Worm (Caenorhabditis elegans): ENCODE data around the gene ndub-11.

DNA sequence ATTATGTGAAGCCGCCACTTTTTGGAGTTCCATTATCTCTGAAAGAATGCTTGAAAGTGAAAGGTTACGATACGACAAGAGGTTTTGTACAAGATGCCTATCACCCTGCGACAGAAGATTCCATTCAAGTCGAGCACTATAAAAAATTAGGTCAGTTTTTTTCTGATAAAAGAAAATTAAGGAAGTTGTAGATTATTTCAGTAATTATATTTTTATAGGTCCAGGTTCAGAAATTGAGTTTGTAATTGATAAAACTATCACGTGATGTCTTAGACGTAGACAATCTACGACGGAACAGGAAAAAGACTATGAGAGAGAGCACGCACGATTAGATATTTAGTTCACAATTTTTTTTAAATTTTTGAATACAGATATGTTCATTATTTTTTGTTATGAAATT, 30.0 kb upstream of the ndub-11 start:
- TF ChIP-seq klf-2 (GFP tag; conservative IDR thresholded peaks at IDR 0.05) (no peak), cog-1 (tag; optimal IDR thresholded peaks at IDR 0.05) (no peak), med-1 (GFP tag; optimal IDR thresholded peaks at IDR 0.05; ENCODE audit: insufficient read depth) (no peak), flt-1 (GFP tag; IDR thresholded peaks at IDR 0.05) (no peak), T22C8.4 (GFP tag; IDR thresholded peaks at IDR 0.05) (no peak)
